Worm (Caenorhabditis elegans) whole organism, L1 larva: Measurements from ENCODE around the gene Y32G9B.1.

Experiments used
- C04F5.9 ChIP-seq: sonication (generic microtip); optimal IDR thresholded peaks from 2 replicates; lab custom pipeline; 2016; ENCODE audit warnings: missing genetic modification characterization, missing compliant biosample characterization
- C34B4.2 ChIP-seq: sonication (generic microtip); optimal IDR thresholded peaks from 2 replicates; lab custom pipeline; 2017; ENCODE audit warnings: mild to moderate bottlenecking, missing genetic modification characterization, missing compliant biosample characterization
- alr-1 ChIP-seq: fragments of 200-800 bp; sonication (Bioruptor generic); optimal IDR thresholded peaks from 2 replicates; lab custom pipeline; 2018; ENCODE audit warnings: borderline replicate concordance, mild to moderate bottlenecking, missing genetic modification characterization, missing compliant biosample characterization
- ama-1 ChIP-seq: fragments of 150-350 bp; optimal IDR thresholded peaks from 2 replicates; lab custom pipeline; 2014
- blmp-1 ChIP-seq: fragments of 150-350 bp; optimal IDR thresholded peaks from 2 replicates; lab custom pipeline; 2014; ENCODE audit warnings: missing biosample characterization, missing genetic modification characterization
- ceh-63 ChIP-seq: fragments of 200-800 bp; sonication (Bioruptor generic); optimal IDR thresholded peaks from 2 replicates; lab custom pipeline; 2018; ENCODE audit warnings: mild to moderate bottlenecking, missing genetic modification characterization, missing compliant biosample characterization
- ceh-8 ChIP-seq: fragments of 200-800 bp; sonication (Bioruptor generic); optimal IDR thresholded peaks from 2 replicates; lab custom pipeline; 2018; ENCODE audit warnings: mild to moderate bottlenecking, missing genetic modification characterization, moderate library complexity, missing compliant biosample characterization
- ces-1 ChIP-seq: fragments of 150-350 bp; optimal IDR thresholded peaks from 2 replicates; lab custom pipeline; 2014; ENCODE audit warnings: missing biosample characterization, missing genetic modification reagents, missing genetic modification characterization
- dpl-1 ChIP-seq, 3 experiments: fragments of 150-350 bp in 2 of 3; sonication (generic microtip) in 1 of 3; optimal IDR thresholded peaks; 2 replicates each; lab custom pipeline; 2014 to 2017; ENCODE audit warnings: missing biosample characterization in 3 of 3, missing genetic modification characterization in 3 of 3, missing genetic modification reagents in 3 of 3
- efl-1 ChIP-seq, 4 experiments: fragments of 150-350 bp; optimal IDR thresholded peaks in 3 of 4; peaks in 1 of 4; 1 replicate in 1 of 4; 2 replicates in 3 of 4; lab custom pipeline; 2014; ENCODE audit warnings: missing biosample characterization in 2 of 4, missing genetic modification characterization in 2 of 4, missing genetic modification reagents in 2 of 4
- egl-27 ChIP-seq, 2 experiments: fragments of 150-350 bp in 1 of 2; sonication (generic microtip); optimal IDR thresholded peaks; 3 replicates each; lab custom pipeline; 2017 to 2018; ENCODE audit warnings: missing biosample characterization in 2 of 2, missing genetic modification characterization in 2 of 2, missing genetic modification reagents in 2 of 2
- fkh-4 ChIP-seq: sonication (generic microtip); optimal IDR thresholded peaks from 2 replicates; lab custom pipeline; 2016; ENCODE audit warnings: missing compliant biosample characterization, missing genetic modification characterization, borderline replicate concordance
- grh-1 ChIP-seq: fragments of 200-800 bp; sonication (Bioruptor generic); IDR thresholded peaks from 2 replicates; pipeline ENCODE4 v1.3.6; 2022; ENCODE audit warnings: missing genetic modification reagents, missing genetic modification characterization, missing compliant biosample characterization
- irx-1 ChIP-seq: sonication (generic microtip); optimal IDR thresholded peaks from 2 replicates; lab custom pipeline; 2016; ENCODE audit warnings: missing genetic modification characterization, missing compliant biosample characterization
- lin-35 ChIP-seq, 2 experiments: fragments of 150-350 bp; optimal IDR thresholded peaks; 2 replicates each; lab custom pipeline; 2014; ENCODE audit warnings: missing biosample characterization in 2 of 2, missing genetic modification characterization in 2 of 2, missing genetic modification reagents in 2 of 2
- lin-39 ChIP-seq: fragments of 150-350 bp; optimal IDR thresholded peaks from 2 replicates; lab custom pipeline; 2014; ENCODE audit warnings: missing biosample characterization, missing genetic modification reagents, missing genetic modification characterization
- lsy-2 ChIP-seq, 2 experiments: fragments of 150-350 bp; optimal IDR thresholded peaks; 2 replicates each; lab custom pipeline; 2014; ENCODE audit warnings: missing biosample characterization in 2 of 2, missing genetic modification characterization in 2 of 2
- mab-9 ChIP-seq: fragments of 200-800 bp; sonication (Bioruptor generic); IDR thresholded peaks from 2 replicates; pipeline ENCODE4 v1.3.6; 2022; ENCODE audit warnings: missing genetic modification reagents, missing genetic modification characterization, missing compliant biosample characterization
- mdl-1 ChIP-seq, 2 experiments: fragments of 150-350 bp; optimal IDR thresholded peaks; 2 replicates each; lab custom pipeline; 2014 to 2017; ENCODE audit warnings: missing biosample characterization in 2 of 2, missing genetic modification characterization in 2 of 2, inconsistent platforms in 1 of 2
- mef-2 ChIP-seq: fragments of 150-350 bp; optimal IDR thresholded peaks from 2 replicates; lab custom pipeline; 2014; ENCODE audit warnings: missing biosample characterization, missing genetic modification characterization
- nhr-11 ChIP-seq: fragments of 150-350 bp; optimal IDR thresholded peaks from 2 replicates; lab custom pipeline; 2014; ENCODE audit warnings: missing biosample characterization, missing genetic modification characterization
- nhr-12 ChIP-seq: sonication (generic microtip); optimal IDR thresholded peaks from 2 replicates; lab custom pipeline; 2017; ENCODE audit warnings: missing biosample characterization, missing genetic modification characterization
- nhr-19 ChIP-seq: fragments of 200-800 bp; sonication (Bioruptor generic); conservative IDR thresholded peaks from 2 replicates; pipeline ENCODE4 v1.3.6; 2022; ENCODE audit warnings: missing genetic modification characterization, missing compliant biosample characterization
- nhr-47 ChIP-seq: sonication (generic microtip); optimal IDR thresholded peaks from 2 replicates; lab custom pipeline; 2016; ENCODE audit warnings: mild to moderate bottlenecking, missing genetic modification characterization, moderate library complexity, missing compliant biosample characterization
- nhr-71 ChIP-seq: sonication (generic microtip); optimal IDR thresholded peaks from 2 replicates; lab custom pipeline; 2016; ENCODE audit warnings: mild to moderate bottlenecking, missing genetic modification characterization, moderate library complexity, missing compliant biosample characterization
- nhr-76 ChIP-seq: sonication (generic microtip); optimal IDR thresholded peaks from 2 replicates; lab custom pipeline; 2017; ENCODE audit warnings: missing biosample characterization, missing genetic modification characterization
- nhr-77 ChIP-seq: fragments of 150-350 bp; optimal IDR thresholded peaks from 2 replicates; lab custom pipeline; 2014; ENCODE audit warnings: missing biosample characterization, missing genetic modification characterization
- nhr-90 ChIP-seq: sonication (generic microtip); optimal IDR thresholded peaks from 2 replicates; lab custom pipeline; 2016; ENCODE audit warnings: mild to moderate bottlenecking, missing genetic modification characterization, missing compliant biosample characterization; ENCODE audit not compliant: poor library complexity
- sup-37 ChIP-seq: fragments of 200-800 bp; sonication (Bioruptor generic); optimal IDR thresholded peaks from 2 replicates; lab custom pipeline; 2018; ENCODE audit warnings: mild to moderate bottlenecking, missing genetic modification characterization, missing compliant biosample characterization
- tbx-2 ChIP-seq: sonication (generic microtip); optimal IDR thresholded peaks from 2 replicates; lab custom pipeline; 2016; ENCODE audit warnings: missing genetic modification characterization, missing compliant biosample characterization
- unc-30 ChIP-seq: sonication (generic microtip); optimal IDR thresholded peaks from 2 replicates; lab custom pipeline; 2017; ENCODE audit warnings: missing biosample characterization, missing genetic modification characterization
- unc-98 ChIP-seq: fragments of 200-800 bp; sonication (Bioruptor generic); IDR thresholded peaks from 2 replicates; pipeline ENCODE4 v1.3.6; 2022; ENCODE audit warnings: missing genetic modification characterization, missing compliant biosample characterization
- xbp-1 ChIP-seq: sonication (generic microtip); optimal IDR thresholded peaks from 2 replicates; lab custom pipeline; 2016; ENCODE audit warnings: missing genetic modification characterization, missing compliant biosample characterization
- ztf-11 ChIP-seq, 2 experiments: sonication (generic microtip); optimal IDR thresholded peaks; 2 replicates each; lab custom pipeline; 2016 to 2017; ENCODE audit warnings: missing genetic modification characterization in 2 of 2, missing biosample characterization in 1 of 2, missing compliant biosample characterization in 1 of 2

Gene Y32G9B.1

ce11 chrV:1868025-1868424 lies 38.2 kb upstream of the Y32G9B.1 start:
- TF ChIP-seq ztf-11 (tag; optimal IDR thresholded peaks at IDR 0.05; lab: Kevin White, UChicago) (no peak), nhr-76 (no peak), efl-1 (optimal IDR thresholded peaks at IDR 0.05; lab: Kevin White, UChicago) (no peak), efl-1 (GFP tag; optimal IDR thresholded peaks at IDR 0.05 in 1 of 2; lab: Kevin White, UChicago) (peak in 1 of 2 experiments; percentile 71), nhr-12 (tag; lab: Kevin White, UChicago) (no peak), nhr-90 (tag; lab: Kevin White, UChicago) (no peak)

ce11 chrV:1864997-1865396 lies 35.1 kb upstream of the Y32G9B.1 start:
- TF ChIP-seq ama-1 (lab: Kevin White, UChicago), result no peak
- no peak for TF ChIP-seq tbx-2 (tag; lab: Kevin White, UChicago)
- no peak for TF ChIP-seq nhr-77 (tag; lab: Kevin White, UChicago)
- no peak for TF ChIP-seq egl-27 (tag; optimal IDR thresholded peaks at IDR 0.05; lab: Kevin White, UChicago)
- TF ChIP-seq mef-2 (tag; lab: Kevin White, UChicago), result no peak

ce11 chrV:1862954-1863353 lies 33.1 kb upstream of the Y32G9B.1 start:
- TF ChIP-seq unc-98 (GFP tag; lab: Robert Waterston, UW) (no peak), efl-1 (optimal IDR thresholded peaks at IDR 0.05; lab: Kevin White, UChicago) (no peak), efl-1 (GFP tag; optimal IDR thresholded peaks at IDR 0.05 in 1 of 2; lab: Kevin White, UChicago) (peak in 1 of 2 experiments; percentile 10), mab-9 (GFP tag; lab: Robert Waterston, UW) (no peak), C04F5.9 (tag; lab: Kevin White, UChicago) (no peak), mef-2 (tag; lab: Kevin White, UChicago) (no peak)

ce11 chrV:1857840-1858239 lies 28.0 kb upstream of the Y32G9B.1 start:
- TF ChIP-seq efl-1 (optimal IDR thresholded peaks at IDR 0.05; lab: Kevin White, UChicago) (no peak), efl-1 (GFP tag; optimal IDR thresholded peaks at IDR 0.05 in 1 of 2; lab: Kevin White, UChicago) (peak in 1 of 2 experiments; percentile 52), xbp-1 (tag; lab: Kevin White, UChicago) (no peak)

ce11 chrV:1856176-1856575 lies 26.3 kb upstream of the Y32G9B.1 start, which contains the start of gene T10B5.10:
Gene T10B5.10, minus strand, starts transcription at chrV:1856276.
- TF ChIP-seq nhr-19 (GFP tag; lab: Robert Waterston, UW) (no peak), ces-1 (GFP tag; lab: Kevin White, UChicago) (no peak), nhr-71 (no peak), blmp-1 (peak; percentile 70), C34B4.2 (no peak), lsy-2 (tag; optimal IDR thresholded peaks at IDR 0.05; lab: Kevin White, UChicago) (no peak), fkh-4 (tag; lab: Kevin White, UChicago) (no peak), nhr-47 (tag; lab: Kevin White, UChicago) (no peak), efl-1 (optimal IDR thresholded peaks at IDR 0.05; lab: Kevin White, UChicago) (no peak), efl-1 (GFP tag; optimal IDR thresholded peaks at IDR 0.05 in 1 of 2; lab: Kevin White, UChicago) (peak in 1 of 2 experiments; percentile 51), lin-35 (GFP tag; optimal IDR thresholded peaks at IDR 0.05; lab: Kevin White, UChicago) (no peak)

- TF ChIP-seq ama-1 (lab: Kevin White, UChicago), result no peak
- TF ChIP-seq blmp-1, result peak; percentile 88
- TF ChIP-seq lin-35 (GFP tag; optimal IDR thresholded peaks at IDR 0.05; lab: Kevin White, UChicago), result peak in 1 of 2 experiments; percentile 7
- TF ChIP-seq lsy-2 (tag; optimal IDR thresholded peaks at IDR 0.05; lab: Kevin White, UChicago), result no peak
- TF ChIP-seq, all 84 proteins: peak for 2
Measured at ce11 chrV:1855087-1855486, 25.2 kb upstream of the Y32G9B.1 start.

- TF ChIP-seq ceh-8, result peak; percentile 57
Measured at ce11 chrV:1849992-1850391, 20.1 kb upstream of the Y32G9B.1 start.

- no peak for TF ChIP-seq alr-1 (tag; lab: Kevin White, UChicago)
- TF ChIP-seq ama-1 (lab: Kevin White, UChicago), result no peak
- no peak for TF ChIP-seq dpl-1 (GFP tag; optimal IDR thresholded peaks at IDR 0.05; lab: Kevin White, UChicago)
- TF ChIP-seq unc-30 (tag; lab: Kevin White, UChicago), result no peak
- no peak for TF ChIP-seq grh-1 (GFP tag; lab: Robert Waterston, UW)
- no peak for TF ChIP-seq lin-39
- no peak for TF ChIP-seq ceh-63 (GFP tag; lab: Kevin White, UChicago)
- no peak for TF ChIP-seq sup-37 (GFP tag; lab: Kevin White, UChicago)
- TF ChIP-seq mdl-1 (tag; optimal IDR thresholded peaks at IDR 0.05; lab: Kevin White, UChicago), result no peak
- no peak for TF ChIP-seq nhr-11 (tag; lab: Kevin White, UChicago)
- TF ChIP-seq irx-1 (tag; lab: Kevin White, UChicago), result no peak
Measured at ce11 chrV:1848590-1848989, 18.7 kb upstream of the Y32G9B.1 start.
